Fruit fly (Drosophila melanogaster) whole organism, embryonic: ENCODE measurements around the gene Ptp69D.

ENCODE experiments used
- Atf6 ChIP-seq: fragments of 200-800 bp; sonication (Bioruptor generic); IDR thresholded peaks from 2 replicates; pipeline ENCODE4 v1.3.6; 2022; ENCODE audit warnings: missing biosample characterization, missing genetic modification characterization
- CG1602 ChIP-seq: fragments of 200-800 bp; sonication (Bioruptor generic); optimal IDR thresholded peaks from 3 replicates; lab custom pipeline; 2016; ENCODE audit warnings: missing biosample characterization, missing genetic modification characterization
- CG17568 ChIP-seq: fragments of 200-800 bp; sonication (Bioruptor generic); optimal IDR thresholded peaks from 2 replicates; lab custom pipeline; 2018; ENCODE audit warnings: missing biosample characterization, mild to moderate bottlenecking, missing genetic modification characterization, moderate library complexity
- CG4707 ChIP-seq: fragments of 200-800 bp; sonication (Bioruptor generic); optimal IDR thresholded peaks from 2 replicates; lab custom pipeline; 2018; ENCODE audit warnings: missing biosample characterization, mild to moderate bottlenecking, missing genetic modification characterization, moderate library complexity
- ERR ChIP-seq: fragments of 200-800 bp; sonication (Bioruptor generic); optimal IDR thresholded peaks from 2 replicates; lab custom pipeline; 2016; ENCODE audit warnings: missing biosample characterization, missing genetic modification characterization
- Nf-YB ChIP-seq: fragments of 200-800 bp; sonication (Bioruptor generic); optimal IDR thresholded peaks from 3 replicates; lab custom pipeline; 2019; ENCODE audit warnings: missing biosample characterization, mild to moderate bottlenecking, missing genetic modification characterization, moderate library complexity
- lola ChIP-seq, 3 experiments: fragments of >200 bp in 2 of 3; fragments of 200-800 bp in 1 of 3; sonication (Bioruptor generic) in 1 of 3; optimal IDR thresholded peaks; 2 replicates each; lab custom pipeline; 2017 to 2019; ENCODE audit warnings: missing biosample characterization in 3 of 3, missing genetic modification characterization in 3 of 3, mild to moderate bottlenecking in 1 of 3, moderate library complexity in 1 of 3
- repo ChIP-seq: fragments of 200-800 bp; sonication (Bioruptor generic); optimal IDR thresholded peaks from 2 replicates; lab custom pipeline; 2016; ENCODE audit warnings: missing biosample characterization, missing genetic modification characterization
- tgo ChIP-seq: fragments of 200-800 bp; sonication (Bioruptor generic); IDR thresholded peaks from 3 replicates; pipeline ENCODE4 v1.3.6; 2022; ENCODE audit warnings: missing biosample characterization, missing genetic modification characterization
- tna ChIP-seq: fragments of 200-800 bp; sonication (Bioruptor generic); IDR thresholded peaks from 2 replicates; pipeline ENCODE4 v1.3.6; 2022; ENCODE audit warnings: missing biosample characterization, missing genetic modification characterization; ENCODE audit not compliant: partially characterized antibody
- toy ChIP-seq: fragments of 200-800 bp; sonication (Bioruptor generic); IDR thresholded peaks from 2 replicates; pipeline ENCODE4 v1.3.6; 2022; ENCODE audit warnings: missing biosample characterization, missing genetic modification characterization

- TF ChIP-seq Nf-YB (GFP tag; lab: Kevin White, UChicago), result no peak
- no peak for TF ChIP-seq CG4707
- TF ChIP-seq Atf6 (GFP tag; lab: Robert Waterston, UW), result no peak
- no peak for TF ChIP-seq ERR
- TF ChIP-seq tna (GFP tag; lab: Robert Waterston, UW), result no peak
- TF ChIP-seq toy (GFP tag; lab: Robert Waterston, UW), result no peak
- TF ChIP-seq tgo (GFP tag; lab: Robert Waterston, UW), result no peak
- TF ChIP-seq repo (GFP tag; lab: Kevin White, UChicago), result no peak
- TF ChIP-seq CG17568, result no peak
- TF ChIP-seq lola (GFP tag; optimal IDR thresholded peaks at IDR 0.05; lab: Kevin White, UChicago), result no peak
- no peak for TF ChIP-seq CG1602 (GFP tag; lab: Kevin White, UChicago)
Measured at dm6 chr3L:12686125-12686524, 48.6 kb upstream of the Ptp69D start.
